Worm (Caenorhabditis elegans): ENCODE data around the gene F11D11.3.

The F11D11.3 gene

ce11 chrV:18722510-18723299 is 37.4 kb downstream of the F11D11.3 start:
- no peak for TF ChIP-seq egl-27 (tag; optimal IDR thresholded peaks at IDR 0.05)
- no peak for TF ChIP-seq ceh-16 (tag; optimal IDR thresholded peaks at IDR 0.05)
- TF ChIP-seq peb-1 (tag; optimal IDR thresholded peaks at IDR 0.05), result no peak
- no peak for TF ChIP-seq fos-1 (tag; optimal IDR thresholded peaks at IDR 0.05)
- TF ChIP-seq unc-39 (tag; optimal IDR thresholded peaks at IDR 0.05), result no peak
- no peak for TF ChIP-seq nhr-21 (tag; optimal IDR thresholded peaks at IDR 0.05)
- no peak for TF ChIP-seq unc-62 (GFP tag; optimal IDR thresholded peaks at IDR 0.05)
- no peak for TF ChIP-seq snpc-4 (tag; optimal IDR thresholded peaks at IDR 0.05)
- TF ChIP-seq elt-1 (tag; optimal IDR thresholded peaks at IDR 0.05), result no peak
- TF ChIP-seq lin-11 (tag; optimal IDR thresholded peaks at IDR 0.05), result no peak
- TF ChIP-seq mbf-1 (tag; optimal IDR thresholded peaks at IDR 0.05), result no peak
- TF ChIP-seq nhr-11 (tag; optimal IDR thresholded peaks at IDR 0.05), result no peak
- TF ChIP-seq mdl-1 (tag; optimal IDR thresholded peaks at IDR 0.05), result no peak
- TF ChIP-seq ztf-4 (tag; optimal IDR thresholded peaks at IDR 0.05), result no peak

ce11 chrV:18721873-18722272 is 38.2 kb downstream of the F11D11.3 start:
- TF ChIP-seq ztf-4 (tag; optimal IDR thresholded peaks at IDR 0.05), result no peak
- TF ChIP-seq egl-27 (tag; optimal IDR thresholded peaks at IDR 0.05), result no peak
- TF ChIP-seq F13H6.1 (tag; optimal IDR thresholded peaks at IDR 0.05), result no peak
- no peak for TF ChIP-seq ceh-82 (tag; optimal IDR thresholded peaks at IDR 0.05)
- no peak for TF ChIP-seq unc-55 (GFP tag; optimal IDR thresholded peaks at IDR 0.05)
- TF ChIP-seq gmeb-1 (tag; optimal IDR thresholded peaks at IDR 0.05), result no peak
- TF ChIP-seq R02D3.7 (tag; optimal IDR thresholded peaks at IDR 0.05), result no peak
- TF ChIP-seq nhr-129 (tag; optimal IDR thresholded peaks at IDR 0.05), result no peak
- no peak for TF ChIP-seq ama-1 (optimal IDR thresholded peaks at IDR 0.05)
- TF ChIP-seq fos-1 (tag; optimal IDR thresholded peaks at IDR 0.05), result no peak
- TF ChIP-seq mab-5 (tag; optimal IDR thresholded peaks at IDR 0.05), result no peak
- no peak for TF ChIP-seq Y55F3AM.14 (GFP tag; optimal IDR thresholded peaks at IDR 0.05)
- no peak for TF ChIP-seq ceh-16 (tag; optimal IDR thresholded peaks at IDR 0.05)
- no peak for TF ChIP-seq nhr-23 (tag; optimal IDR thresholded peaks at IDR 0.05)
- TF ChIP-seq unc-62 (GFP tag; optimal IDR thresholded peaks at IDR 0.05), result no peak
- no peak for TF ChIP-seq C34F6.9 (tag; optimal IDR thresholded peaks at IDR 0.05)
- TF ChIP-seq nhr-77 (tag; optimal IDR thresholded peaks at IDR 0.05), result no peak
- no peak for TF ChIP-seq zag-1 (tag; optimal IDR thresholded peaks at IDR 0.05)
- no peak for TF ChIP-seq mdl-1 (tag; optimal IDR thresholded peaks at IDR 0.05)
- no peak for TF ChIP-seq blmp-1 (tag; optimal IDR thresholded peaks at IDR 0.05; ENCODE audit: insufficient read depth)

ce11 chrV:18719956-18720489 is 40.1 kb downstream of the F11D11.3 start, which contains the start of gene Y17D7C.2:
Y17D7C.2 (minus strand) TSS chrV:18719987.
- TF ChIP-seq nhr-23 (tag; optimal IDR thresholded peaks at IDR 0.05), result no peak
- TF ChIP-seq fos-1 (tag; optimal IDR thresholded peaks at IDR 0.05), result peak; percentile 91

ce11 chrV:18719412-18719811 is 40.7 kb downstream of the F11D11.3 start:
- TF ChIP-seq snpc-4 (tag; optimal IDR thresholded peaks at IDR 0.05) (no peak), nhr-23 (tag; optimal IDR thresholded peaks at IDR 0.05) (peak; percentile 34), sma-3 (GFP tag; optimal IDR thresholded peaks at IDR 0.05) (no peak), elt-3 (tag; optimal IDR thresholded peaks at IDR 0.05) (no peak)

ce11 chrV:18712118-18712517 is 48.0 kb downstream of the F11D11.3 start:
- TF ChIP-seq aly-2 (tag; optimal IDR thresholded peaks at IDR 0.05) (no peak), mdl-1 (tag; optimal IDR thresholded peaks at IDR 0.05) (no peak), F13H6.1 (tag; optimal IDR thresholded peaks at IDR 0.05) (no peak), snpc-4 (tag; optimal IDR thresholded peaks at IDR 0.05) (no peak), elt-3 (tag; optimal IDR thresholded peaks at IDR 0.05) (no peak), nhr-21 (tag; optimal IDR thresholded peaks at IDR 0.05) (no peak), ZK546.5 (tag; optimal IDR thresholded peaks at IDR 0.05) (no peak), nhr-6 (tag; optimal IDR thresholded peaks at IDR 0.05) (no peak), dmd-4 (tag; optimal IDR thresholded peaks at IDR 0.05) (no peak), lin-39 (tag; optimal IDR thresholded peaks at IDR 0.05) (no peak), nhr-129 (tag; optimal IDR thresholded peaks at IDR 0.05) (no peak), nhr-11 (tag; optimal IDR thresholded peaks at IDR 0.05) (no peak), mbf-1 (tag; optimal IDR thresholded peaks at IDR 0.05) (no peak), crh-2 (tag; optimal IDR thresholded peaks at IDR 0.05) (no peak), peb-1 (tag; optimal IDR thresholded peaks at IDR 0.05) (no peak), nhr-237 (tag; optimal IDR thresholded peaks at IDR 0.05) (no peak), unc-55 (GFP tag; optimal IDR thresholded peaks at IDR 0.05) (no peak), nhr-23 (tag; optimal IDR thresholded peaks at IDR 0.05) (no peak)
